Fruit fly (Drosophila melanogaster): ENCODE data around the gene Trf4-2.

The Trf4-2 gene

dm6 chr3R:24947332-24947731, 22.3 kb downstream of the Trf4-2 start, which contains the start of gene mah:
Gene mah (plus strand): TSS chr3R:24947632.
- no peak for TF ChIP-seq CG33017 (tag; optimal IDR thresholded peaks at IDR 0.05)
- no peak for TF ChIP-seq CG7045 (GFP tag; optimal IDR thresholded peaks at IDR 0.05)
- no peak for TF ChIP-seq CG12768 (GFP tag; optimal IDR thresholded peaks at IDR 0.05)
- TF ChIP-seq CG1620 (GFP tag; optimal IDR thresholded peaks at IDR 0.05): no peak
- no peak for TF ChIP-seq kay (GFP tag; ENCODE audit: borderline replicate concordance)
- TF ChIP-seq Clk (GFP tag; optimal IDR thresholded peaks at IDR 0.05): no peak
- TF ChIP-seq Crg-1 (GFP tag; optimal IDR thresholded peaks at IDR 0.05): no peak

dm6 chr3R:24953152-24953551, 28.1 kb downstream of the Trf4-2 start:
- TF ChIP-seq tj (GFP tag; optimal IDR thresholded peaks at IDR 0.05): no peak
- no peak for TF ChIP-seq CG11617 (GFP tag; optimal IDR thresholded peaks at IDR 0.05)
- TF ChIP-seq Crg-1 (GFP tag; optimal IDR thresholded peaks at IDR 0.05): no peak
- TF ChIP-seq Hr96 (GFP tag; optimal IDR thresholded peaks at IDR 0.05): no peak
- no peak for TF ChIP-seq CG14711 (tag; optimal IDR thresholded peaks at IDR 0.05)
- no peak for TF ChIP-seq pad (GFP tag; optimal IDR thresholded peaks at IDR 0.05)
- no peak for TF ChIP-seq Mnt (GFP tag; optimal IDR thresholded peaks at IDR 0.05)
- no peak for TF ChIP-seq bab1 (GFP tag; optimal IDR thresholded peaks at IDR 0.05)
- TF ChIP-seq CG33017 (tag; optimal IDR thresholded peaks at IDR 0.05): no peak
- TF ChIP-seq toe (GFP tag; optimal IDR thresholded peaks at IDR 0.05): no peak
- no peak for TF ChIP-seq CG5204 (GFP tag; optimal IDR thresholded peaks at IDR 0.05)
- no peak for TF ChIP-seq cic (GFP tag; optimal IDR thresholded peaks at IDR 0.05)
- TF ChIP-seq ovo (GFP tag; optimal IDR thresholded peaks at IDR 0.05): no peak
- no peak for TF ChIP-seq CG1620 (GFP tag; optimal IDR thresholded peaks at IDR 0.05)
- TF ChIP-seq CG7045 (GFP tag; optimal IDR thresholded peaks at IDR 0.05): no peak
- TF ChIP-seq cnc (optimal IDR thresholded peaks at IDR 0.05): no peak

DNA sequence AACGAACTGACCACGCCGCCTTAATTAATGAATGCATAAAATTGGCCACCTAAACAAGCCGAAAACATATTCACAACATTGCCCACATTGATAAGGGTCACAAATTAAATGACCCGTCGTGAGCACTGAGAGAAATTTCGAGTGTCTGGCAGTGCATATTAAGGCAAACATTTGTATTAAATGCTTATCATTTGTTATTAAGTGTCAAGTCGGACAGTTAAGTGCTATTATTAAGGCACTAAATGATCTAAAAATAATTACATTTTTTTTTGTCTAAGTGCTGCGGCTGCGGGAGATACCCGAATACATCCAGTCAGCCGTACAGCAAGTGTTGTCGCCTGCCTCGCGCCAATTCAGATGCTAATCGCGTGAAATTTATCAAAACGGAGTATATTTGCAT, 37.5 kb downstream of the Trf4-2 start:
- TF ChIP-seq bab1 (GFP tag; optimal IDR thresholded peaks at IDR 0.05): no peak
- no peak for TF ChIP-seq ovo (GFP tag; optimal IDR thresholded peaks at IDR 0.05)
- no peak for TF ChIP-seq pad (GFP tag; optimal IDR thresholded peaks at IDR 0.05)
- no peak for TF ChIP-seq CG7045 (GFP tag; optimal IDR thresholded peaks at IDR 0.05)
- no peak for TF ChIP-seq kay (GFP tag; ENCODE audit: borderline replicate concordance)
- no peak for TF ChIP-seq Mnt (GFP tag; optimal IDR thresholded peaks at IDR 0.05)
- no peak for TF ChIP-seq Clk (GFP tag; optimal IDR thresholded peaks at IDR 0.05)
- no peak for TF ChIP-seq CG33017 (tag; optimal IDR thresholded peaks at IDR 0.05)
- TF ChIP-seq Hr96 (GFP tag; optimal IDR thresholded peaks at IDR 0.05): no peak
- TF ChIP-seq CG14711 (tag; optimal IDR thresholded peaks at IDR 0.05): no peak
- no peak for TF ChIP-seq cnc (optimal IDR thresholded peaks at IDR 0.05)
- no peak for TF ChIP-seq CG12768 (GFP tag; optimal IDR thresholded peaks at IDR 0.05)
- no peak for TF ChIP-seq cic (GFP tag; optimal IDR thresholded peaks at IDR 0.05)
- no peak for TF ChIP-seq tj (GFP tag; optimal IDR thresholded peaks at IDR 0.05)
- TF ChIP-seq CG7101 (tag; optimal IDR thresholded peaks at IDR 0.05): no peak
- TF ChIP-seq CG1620 (GFP tag; optimal IDR thresholded peaks at IDR 0.05): no peak
- TF ChIP-seq toe (GFP tag; optimal IDR thresholded peaks at IDR 0.05): no peak
- TF ChIP-seq CG5204 (GFP tag; optimal IDR thresholded peaks at IDR 0.05): no peak
- TF ChIP-seq Crg-1 (GFP tag; optimal IDR thresholded peaks at IDR 0.05): no peak

DNA sequence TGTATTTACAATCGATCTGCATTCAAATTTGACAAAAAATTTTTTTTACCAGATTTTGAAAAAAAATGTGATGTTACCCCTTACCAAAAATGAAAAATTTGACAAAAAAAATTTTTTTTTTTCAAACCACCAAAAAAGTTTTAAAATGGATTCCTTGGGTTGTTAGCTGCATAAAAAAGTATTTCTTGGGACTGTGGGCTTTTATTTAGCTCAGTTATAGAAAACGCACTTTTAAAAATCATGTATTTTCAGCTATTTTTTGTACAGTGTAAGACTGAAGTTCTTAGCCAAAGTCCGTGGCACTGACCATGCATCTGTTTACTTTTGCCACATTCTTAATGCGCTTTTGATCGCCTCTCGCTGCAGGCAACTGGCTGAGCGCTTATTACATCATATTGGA, 40.4 kb downstream of the Trf4-2 start:
- TF ChIP-seq CG33017 (tag; optimal IDR thresholded peaks at IDR 0.05): no peak
- no peak for TF ChIP-seq CG1620 (GFP tag; optimal IDR thresholded peaks at IDR 0.05)
- no peak for TF ChIP-seq CG11617 (GFP tag; optimal IDR thresholded peaks at IDR 0.05)
- TF ChIP-seq CG7045 (GFP tag; optimal IDR thresholded peaks at IDR 0.05): no peak
- TF ChIP-seq tj (GFP tag; optimal IDR thresholded peaks at IDR 0.05): no peak
- TF ChIP-seq toe (GFP tag; optimal IDR thresholded peaks at IDR 0.05): no peak
- no peak for TF ChIP-seq CG7101 (tag; optimal IDR thresholded peaks at IDR 0.05)
- no peak for TF ChIP-seq bab1 (GFP tag; optimal IDR thresholded peaks at IDR 0.05)
- TF ChIP-seq cnc (optimal IDR thresholded peaks at IDR 0.05): no peak
- TF ChIP-seq cic (GFP tag; optimal IDR thresholded peaks at IDR 0.05): no peak
- no peak for TF ChIP-seq Crg-1 (GFP tag; optimal IDR thresholded peaks at IDR 0.05)
- TF ChIP-seq kay (GFP tag; ENCODE audit: borderline replicate concordance): no peak
- no peak for TF ChIP-seq CG14711 (tag; optimal IDR thresholded peaks at IDR 0.05)

DNA sequence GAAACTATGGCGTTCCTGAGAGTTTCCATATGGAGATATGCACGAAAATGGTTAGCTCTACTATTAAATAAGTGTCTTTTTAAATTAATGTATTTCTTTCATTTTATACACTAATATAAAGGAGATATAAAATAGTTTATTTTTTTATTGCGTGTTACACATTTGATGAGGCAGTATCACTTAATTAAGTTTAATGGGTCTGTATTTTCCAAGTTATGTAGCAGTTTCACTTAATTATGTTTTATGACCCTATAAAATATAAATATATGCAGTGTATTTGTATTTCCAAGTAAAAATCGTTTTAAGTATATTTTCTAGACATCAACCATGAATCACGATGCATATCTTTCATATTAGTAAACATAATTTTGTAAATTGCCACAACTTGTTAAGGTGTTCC, 41.6 kb downstream of the Trf4-2 start:
- TF ChIP-seq CG33017 (tag; optimal IDR thresholded peaks at IDR 0.05) (no peak), toe (GFP tag; optimal IDR thresholded peaks at IDR 0.05) (no peak), Crg-1 (GFP tag; optimal IDR thresholded peaks at IDR 0.05) (no peak), CG5204 (GFP tag; optimal IDR thresholded peaks at IDR 0.05) (no peak), CG12768 (GFP tag; optimal IDR thresholded peaks at IDR 0.05) (no peak), cnc (optimal IDR thresholded peaks at IDR 0.05) (no peak), CG11617 (GFP tag; optimal IDR thresholded peaks at IDR 0.05) (no peak), pad (GFP tag; optimal IDR thresholded peaks at IDR 0.05) (no peak), tj (GFP tag; optimal IDR thresholded peaks at IDR 0.05) (no peak)

DNA sequence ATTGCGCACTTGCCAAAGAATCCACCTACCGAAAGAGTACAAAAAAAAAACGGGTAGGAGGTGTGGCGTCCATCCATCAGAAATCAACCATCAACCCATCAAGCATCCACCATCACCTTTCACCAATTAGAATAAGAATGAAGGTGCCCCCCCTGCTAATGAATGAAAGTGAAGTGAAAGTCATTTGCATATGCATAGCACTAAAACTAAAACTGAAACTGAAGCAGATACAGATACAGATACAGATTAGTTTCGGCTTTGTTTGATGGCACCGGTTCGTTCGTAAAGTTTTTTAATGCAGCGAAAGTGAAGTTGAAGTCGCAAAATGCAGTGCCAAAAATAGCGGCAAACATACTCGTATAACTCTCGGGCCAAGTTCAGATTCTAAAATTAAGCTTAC, 43.0 kb downstream of the Trf4-2 start:
- TF ChIP-seq CG7101 (tag; optimal IDR thresholded peaks at IDR 0.05) (no peak), Mnt (GFP tag; optimal IDR thresholded peaks at IDR 0.05) (no peak), CG12768 (GFP tag; optimal IDR thresholded peaks at IDR 0.05) (no peak), pad (GFP tag; optimal IDR thresholded peaks at IDR 0.05) (no peak), cic (GFP tag; optimal IDR thresholded peaks at IDR 0.05) (no peak), CG5204 (GFP tag; optimal IDR thresholded peaks at IDR 0.05) (no peak), Crg-1 (GFP tag; optimal IDR thresholded peaks at IDR 0.05) (no peak), bab1 (GFP tag; optimal IDR thresholded peaks at IDR 0.05) (no peak), CG1620 (GFP tag; optimal IDR thresholded peaks at IDR 0.05) (no peak), Hr96 (GFP tag; optimal IDR thresholded peaks at IDR 0.05) (no peak), CG11617 (GFP tag; optimal IDR thresholded peaks at IDR 0.05) (no peak), cnc (optimal IDR thresholded peaks at IDR 0.05) (no peak), kay (GFP tag; ENCODE audit: borderline replicate concordance) (no peak)

dm6 chr3R:24968888-24969287, 43.9 kb downstream of the Trf4-2 start:
- no peak for TF ChIP-seq Hr96 (GFP tag; optimal IDR thresholded peaks at IDR 0.05)
- no peak for TF ChIP-seq CG12768 (GFP tag; optimal IDR thresholded peaks at IDR 0.05)
- TF ChIP-seq CG1620 (GFP tag; optimal IDR thresholded peaks at IDR 0.05): no peak
- TF ChIP-seq Crg-1 (GFP tag; optimal IDR thresholded peaks at IDR 0.05): no peak
- TF ChIP-seq bab1 (GFP tag; optimal IDR thresholded peaks at IDR 0.05): no peak
- TF ChIP-seq cnc (optimal IDR thresholded peaks at IDR 0.05): no peak
- TF ChIP-seq pad (GFP tag; optimal IDR thresholded peaks at IDR 0.05): no peak
- TF ChIP-seq Clk (GFP tag; optimal IDR thresholded peaks at IDR 0.05): no peak
- TF ChIP-seq CG7045 (GFP tag; optimal IDR thresholded peaks at IDR 0.05): no peak
- TF ChIP-seq CG11617 (GFP tag; optimal IDR thresholded peaks at IDR 0.05): no peak
- no peak for TF ChIP-seq toe (GFP tag; optimal IDR thresholded peaks at IDR 0.05)
- no peak for TF ChIP-seq tj (GFP tag; optimal IDR thresholded peaks at IDR 0.05)
- no peak for TF ChIP-seq CG7101 (tag; optimal IDR thresholded peaks at IDR 0.05)
- TF ChIP-seq CG14711 (tag; optimal IDR thresholded peaks at IDR 0.05): no peak
- no peak for TF ChIP-seq CG33017 (tag; optimal IDR thresholded peaks at IDR 0.05)
- TF ChIP-seq kay (GFP tag; ENCODE audit: borderline replicate concordance): no peak
- TF ChIP-seq CG5204 (GFP tag; optimal IDR thresholded peaks at IDR 0.05): no peak
- TF ChIP-seq cic (GFP tag; optimal IDR thresholded peaks at IDR 0.05): no peak
- no peak for TF ChIP-seq ovo (GFP tag; optimal IDR thresholded peaks at IDR 0.05)
- TF ChIP-seq Mnt (GFP tag; optimal IDR thresholded peaks at IDR 0.05): no peak
